1 fruit fly cellular context compared by ENCODE assay signal in genomic region chr2L:1655858-1656257, dm6.
A peak's percentile ranks its signal among the peaks of the same experiment; 100 is the strongest.
TF ChIP-seq lines count a peak whose summit lies in the region.

No protein-coding gene starts in this region.

TF ChIP-seq in whole organism, embryonic, 481 proteins besides CTCF, POLR2A, EP300 and RAD21 (continued from another document):
- TF ChIP-seq Neu2 (GFP tag; optimal IDR thresholded peaks at IDR 0.05; lab: Kevin White, UChicago; ENCODE audit: borderline replicate concordance), result no peak
- TF ChIP-seq Hr78 (GFP tag; optimal IDR thresholded peaks at IDR 0.05; lab: Kevin White, UChicago), result no peak
- no peak for TF ChIP-seq croc (GFP tag; conservative IDR thresholded peaks at IDR 0.05; lab: Robert Waterston, UW)
- TF ChIP-seq sens (GFP tag; lab: Kevin White, UChicago), result peak; percentile 58
- peak; percentile 50; the same call in 1 of the 2 replicates for TF ChIP-seq CG32772 (GFP tag; IDR thresholded peaks at IDR 0.05; lab: Robert Waterston, UW)
- no peak for TF ChIP-seq unc-4 (GFP tag; IDR thresholded peaks at IDR 0.05; lab: Robert Waterston, UW; ENCODE audit: partially characterized antibody)
- peak; percentile 17 for TF ChIP-seq Meics (GFP tag; optimal IDR thresholded peaks at IDR 0.05; lab: Kevin White, UChicago)
- no peak for TF ChIP-seq bbx (GFP tag; IDR thresholded peaks at IDR 0.05; lab: Robert Waterston, UW; ENCODE audit: partially characterized antibody)
- peak; percentile 66; the same call in 1 of the 2 replicates for TF ChIP-seq Atf6 (GFP tag; IDR thresholded peaks at IDR 0.05; lab: Robert Waterston, UW)
- TF ChIP-seq nmo (GFP tag; optimal IDR thresholded peaks at IDR 0.05; lab: Kevin White, UChicago), result peak; percentile 39
- TF ChIP-seq sisA (GFP tag; IDR thresholded peaks at IDR 0.05; lab: Robert Waterston, UW), result 0 out of 2 replicates have a peak, but pooled peaks have one; percentile 23
- TF ChIP-seq CG16779 (GFP tag; IDR thresholded peaks at IDR 0.05; lab: Robert Waterston, UW), result no peak
- TF ChIP-seq CG2889 (GFP tag; IDR thresholded peaks at IDR 0.05; lab: Robert Waterston, UW), result no peak
- no peak for TF ChIP-seq Dip3 (GFP tag; optimal IDR thresholded peaks at IDR 0.05; lab: Kevin White, UChicago)
- no peak for TF ChIP-seq tx (GFP tag; optimal IDR thresholded peaks at IDR 0.05; lab: Kevin White, UChicago)
- no peak for TF ChIP-seq cato (GFP tag; optimal IDR thresholded peaks at IDR 0.05; lab: Kevin White, UChicago; ENCODE audit: borderline replicate concordance)
- TF ChIP-seq CG18764 (GFP tag; optimal IDR thresholded peaks at IDR 0.05; lab: Kevin White, UChicago), result no peak
- TF ChIP-seq CG7556 (GFP tag; optimal IDR thresholded peaks at IDR 0.05; lab: Kevin White, UChicago), result no peak
- peak; percentile 62 for TF ChIP-seq CG11247 (GFP tag; IDR thresholded peaks at IDR 0.05; lab: Robert Waterston, UW)
- TF ChIP-seq Ravus (GFP tag; IDR thresholded peaks at IDR 0.05; lab: Robert Waterston, UW), result no peak
- peak; percentile 53 for TF ChIP-seq Ets65A (GFP tag; lab: Kevin White, UChicago)
- TF ChIP-seq tap (tag; optimal IDR thresholded peaks at IDR 0.05; lab: Kevin White, UChicago), result no peak
- no peak for TF ChIP-seq gfzf (GFP tag; optimal IDR thresholded peaks at IDR 0.05; lab: Kevin White, UChicago)
- TF ChIP-seq CG4360 (GFP tag; IDR thresholded peaks at IDR 0.05; lab: Robert Waterston, UW), result no peak
- no peak for TF ChIP-seq Hmx (GFP tag; optimal IDR thresholded peaks at IDR 0.05; lab: Kevin White, UChicago)
- TF ChIP-seq CG11695 (GFP tag; IDR thresholded peaks at IDR 0.05; lab: Robert Waterston, UW), result peak; percentile 62; the same call in 2 of the 3 replicates
- TF ChIP-seq CG12299 (tag; optimal IDR thresholded peaks at IDR 0.05; lab: Kevin White, UChicago), result peak; percentile 3
- no peak for TF ChIP-seq insv (GFP tag; optimal IDR thresholded peaks at IDR 0.05; lab: Kevin White, UChicago)
- no peak for TF ChIP-seq CG6813 (GFP tag; optimal IDR thresholded peaks at IDR 0.05; lab: Kevin White, UChicago)
- 0 out of 2 replicates have a peak, but pooled peaks have one; percentile 2 for TF ChIP-seq klu (GFP tag; IDR thresholded peaks at IDR 0.05; lab: Robert Waterston, UW)
- TF ChIP-seq CG17359 (tag; optimal IDR thresholded peaks at IDR 0.05; lab: Kevin White, UChicago), result peak; percentile 42
- no peak for TF ChIP-seq cas (GFP tag; IDR thresholded peaks at IDR 0.05; lab: Robert Waterston, UW)
- TF ChIP-seq Nf-YB (GFP tag; optimal IDR thresholded peaks at IDR 0.05; lab: Kevin White, UChicago), result no peak
- TF ChIP-seq gsb-n (tag; optimal IDR thresholded peaks at IDR 0.05; lab: Kevin White, UChicago), result no peak
- TF ChIP-seq CG17328 (GFP tag; IDR thresholded peaks at IDR 0.05; lab: Robert Waterston, UW), result peak; percentile 50; the same call in 1 of the 2 replicates
- peak; percentile 22 for TF ChIP-seq tio (GFP tag; optimal IDR thresholded peaks at IDR 0.05; lab: Kevin White, UChicago)
- TF ChIP-seq CG10274 (GFP tag; optimal IDR thresholded peaks at IDR 0.05; lab: Kevin White, UChicago), result peak; percentile 21
- peak; percentile 40 for TF ChIP-seq PHDP (tag; optimal IDR thresholded peaks at IDR 0.05; lab: Kevin White, UChicago)
- TF ChIP-seq CG12104 (GFP tag; optimal IDR thresholded peaks at IDR 0.05; lab: Kevin White, UChicago), result peak; percentile 6
- TF ChIP-seq CG12769 (tag; optimal IDR thresholded peaks at IDR 0.05; lab: Kevin White, UChicago), result no peak
- TF ChIP-seq CG42726 (GFP tag; IDR thresholded peaks at IDR 0.05; lab: Robert Waterston, UW; ENCODE audit: partially characterized antibody), result no peak
- TF ChIP-seq CG13287 (GFP tag; IDR thresholded peaks at IDR 0.05; lab: Robert Waterston, UW; ENCODE audit: partially characterized antibody), result no peak
- TF ChIP-seq H2.0 (GFP tag; IDR thresholded peaks at IDR 0.05; lab: Robert Waterston, UW), result peak; percentile 24; the same call in 1 of the 2 replicates
- no peak for TF ChIP-seq CG2129 (GFP tag; IDR thresholded peaks at IDR 0.05; lab: Robert Waterston, UW; ENCODE audit: partially characterized antibody)
- 0 out of 3 replicates have a peak, but pooled peaks have one; percentile 21 for TF ChIP-seq CG34422 (GFP tag; IDR thresholded peaks at IDR 0.05; lab: Robert Waterston, UW)
- no peak for TF ChIP-seq fd64A (GFP tag; optimal IDR thresholded peaks at IDR 0.05; lab: Kevin White, UChicago)
- TF ChIP-seq CG9727 (GFP tag; optimal IDR thresholded peaks at IDR 0.05; lab: Kevin White, UChicago), result peak; percentile 34
- no peak for TF ChIP-seq CkIIα-i1 (GFP tag; IDR thresholded peaks at IDR 0.05; lab: Robert Waterston, UW)
- TF ChIP-seq tll (GFP tag; optimal IDR thresholded peaks at IDR 0.05; lab: Kevin White, UChicago), result no peak
- TF ChIP-seq Eip74EF (GFP tag; optimal IDR thresholded peaks at IDR 0.05; lab: Kevin White, UChicago), result no peak
- peak; percentile 22 for TF ChIP-seq CG3281 (GFP tag; optimal IDR thresholded peaks at IDR 0.05; lab: Kevin White, UChicago)
- TF ChIP-seq Camta (GFP tag; optimal IDR thresholded peaks at IDR 0.05; lab: Kevin White, UChicago), result no peak
- TF ChIP-seq Hr3 (GFP tag; optimal IDR thresholded peaks at IDR 0.05; lab: Kevin White, UChicago), result no peak
- no peak for TF ChIP-seq C15 (GFP tag; IDR thresholded peaks at IDR 0.05; lab: Robert Waterston, UW)
- peak; percentile 41; the same call in 1 of the 2 replicates for TF ChIP-seq esg (GFP tag; conservative IDR thresholded peaks at IDR 0.05; lab: Robert Waterston, UW)
- peak; percentile 17; the same call in 1 of the 3 replicates for TF ChIP-seq B-H1 (GFP tag; IDR thresholded peaks at IDR 0.05; lab: Robert Waterston, UW)
- TF ChIP-seq Rfx (GFP tag; IDR thresholded peaks at IDR 0.05; lab: Robert Waterston, UW), result peak; percentile 60
- TF ChIP-seq CG4404 (GFP tag; IDR thresholded peaks at IDR 0.05; lab: Robert Waterston, UW), result no peak
- peak; percentile 68 for TF ChIP-seq CG32532 (GFP tag; IDR thresholded peaks at IDR 0.05; lab: Robert Waterston, UW)
- TF ChIP-seq hkb (optimal IDR thresholded peaks at IDR 0.05; lab: Kevin White, UChicago), result no peak
- peak; percentile 62 for TF ChIP-seq hkb (GFP tag; IDR thresholded peaks at IDR 0.05; lab: Robert Waterston, UW)
- no peak for TF ChIP-seq hth (optimal IDR thresholded peaks at IDR 0.05; lab: Kevin White, UChicago)
- TF ChIP-seq cwo (GFP tag; optimal IDR thresholded peaks at IDR 0.05; lab: Kevin White, UChicago), result peak; percentile 5
- peak; percentile 54; the same call in 1 of the 3 replicates for TF ChIP-seq Dbx (GFP tag; IDR thresholded peaks at IDR 0.05; lab: Robert Waterston, UW)
- no peak for TF ChIP-seq pan (optimal IDR thresholded peaks at IDR 0.05; lab: Kevin White, UChicago)
- peak in 1 of 2 experiments; percentile 57 for TF ChIP-seq pan (GFP tag; optimal IDR thresholded peaks at IDR 0.05 in 1 of 2, IDR thresholded peaks at IDR 0.05 in 1 of 2)
- peak; percentile 68 for TF ChIP-seq Ada2b (GFP tag; IDR thresholded peaks at IDR 0.05; lab: Robert Waterston, UW)
- TF ChIP-seq tin (GFP tag; optimal IDR thresholded peaks at IDR 0.05; lab: Kevin White, UChicago), result no peak
- TF ChIP-seq CG14441 (GFP tag; IDR thresholded peaks at IDR 0.05; lab: Robert Waterston, UW), result peak; percentile 61
- TF ChIP-seq ftz-f1 (GFP tag; optimal IDR thresholded peaks at IDR 0.05; lab: Kevin White, UChicago), result no peak
- TF ChIP-seq CG15601 (tag; optimal IDR thresholded peaks at IDR 0.05; lab: Kevin White, UChicago), result no peak
- peak; percentile 45; the same call in 1 of the 2 replicates for TF ChIP-seq Rx (GFP tag; IDR thresholded peaks at IDR 0.05; lab: Robert Waterston, UW)
- TF ChIP-seq NK7.1 (GFP tag; optimal IDR thresholded peaks at IDR 0.05; lab: Kevin White, UChicago), result no peak
- TF ChIP-seq CG3995 (GFP tag; optimal IDR thresholded peaks at IDR 0.05; lab: Kevin White, UChicago), result no peak
- TF ChIP-seq Scr (GFP tag; IDR thresholded peaks at IDR 0.05; lab: Robert Waterston, UW; ENCODE audit: partially characterized antibody), result no peak
- peak; percentile 4 for TF ChIP-seq CG4424 (GFP tag; optimal IDR thresholded peaks at IDR 0.05; lab: Kevin White, UChicago)
- no peak for TF ChIP-seq Antp (GFP tag; optimal IDR thresholded peaks at IDR 0.05; lab: Kevin White, UChicago)
- peak; percentile 50; the same call in 1 of the 2 replicates for TF ChIP-seq chm (GFP tag; IDR thresholded peaks at IDR 0.05; lab: Robert Waterston, UW)
- peak; percentile 19 for TF ChIP-seq CG9817 (tag; optimal IDR thresholded peaks at IDR 0.05; lab: Kevin White, UChicago)
- TF ChIP-seq CG6689 (GFP tag; IDR thresholded peaks at IDR 0.05; lab: Robert Waterston, UW), result peak; percentile 33; the same call in 1 of the 2 replicates
- peak; percentile 2 to 16 for TF ChIP-seq dpn (GFP tag; optimal IDR thresholded peaks at IDR 0.05; lab: Kevin White, UChicago)
- no peak for TF ChIP-seq CG15479 (GFP tag; optimal IDR thresholded peaks at IDR 0.05; lab: Kevin White, UChicago)
- TF ChIP-seq dysf (GFP tag; IDR thresholded peaks at IDR 0.05; lab: Robert Waterston, UW), result peak; percentile 64; the same call in 2 of the 3 replicates
- peak; percentile 39 for TF ChIP-seq CG9932 (GFP tag; IDR thresholded peaks at IDR 0.05; lab: Robert Waterston, UW)
- 0 out of 2 replicates have a peak, but pooled peaks have one; percentile 21 for TF ChIP-seq seq (GFP tag; IDR thresholded peaks at IDR 0.05; lab: Robert Waterston, UW)
- TF ChIP-seq kni (GFP tag; optimal IDR thresholded peaks at IDR 0.05; lab: Kevin White, UChicago), result no peak
- no peak for TF ChIP-seq CG4730 (GFP tag; IDR thresholded peaks at IDR 0.05; lab: Robert Waterston, UW)
- TF ChIP-seq MBD-R2 (GFP tag; IDR thresholded peaks at IDR 0.05; lab: Robert Waterston, UW), result peak; percentile 29; the same call in 1 of the 2 replicates
- no peak for TF ChIP-seq ewg (GFP tag; optimal IDR thresholded peaks at IDR 0.05; lab: Kevin White, UChicago)
- TF ChIP-seq CG31441 (GFP tag; IDR thresholded peaks at IDR 0.05; lab: Robert Waterston, UW), result peak; percentile 22; the same call in 1 of the 2 replicates
- TF ChIP-seq nau (GFP tag; optimal IDR thresholded peaks at IDR 0.05; lab: Kevin White, UChicago), result peak; percentile 22
- TF ChIP-seq E2f2 (GFP tag; IDR thresholded peaks at IDR 0.05; lab: Robert Waterston, UW), result 0 out of 2 replicates have a peak, but pooled peaks have one; percentile 34
- TF ChIP-seq CG5180 (GFP tag; optimal IDR thresholded peaks at IDR 0.05; lab: Kevin White, UChicago), result peak; percentile 2
- peak; percentile 34 for TF ChIP-seq Chrac-16 (GFP tag; optimal IDR thresholded peaks at IDR 0.05; lab: Kevin White, UChicago)
- TF ChIP-seq CG13775 (GFP tag; optimal IDR thresholded peaks at IDR 0.05; lab: Kevin White, UChicago), result peak; percentile 38
- no peak for TF ChIP-seq chn (GFP tag; optimal IDR thresholded peaks at IDR 0.05; lab: Kevin White, UChicago)
- TF ChIP-seq CG12155 (GFP tag; optimal IDR thresholded peaks at IDR 0.05; lab: Kevin White, UChicago), result peak; percentile 38
- 0 out of 2 replicates have a peak, but pooled peaks have one; percentile 31 for TF ChIP-seq GATAe (GFP tag; conservative IDR thresholded peaks at IDR 0.05; lab: Robert Waterston, UW)
- no peak for TF ChIP-seq CG6791 (GFP tag; IDR thresholded peaks at IDR 0.05; lab: Robert Waterston, UW; ENCODE audit: partially characterized antibody)
- peak; percentile 20 for TF ChIP-seq phol (tag; optimal IDR thresholded peaks at IDR 0.05; lab: Kevin White, UChicago)
- TF ChIP-seq CG14860 (GFP tag; IDR thresholded peaks at IDR 0.05; lab: Robert Waterston, UW; ENCODE audit: partially characterized antibody), result no peak
- TF ChIP-seq slp2 (GFP tag; optimal IDR thresholded peaks at IDR 0.05; lab: Kevin White, UChicago), result no peak
- no peak for TF ChIP-seq gro (GFP tag; optimal IDR thresholded peaks at IDR 0.05; lab: Kevin White, UChicago)
- TF ChIP-seq CG33557 (GFP tag; optimal IDR thresholded peaks at IDR 0.05; lab: Kevin White, UChicago), result no peak
- no peak for TF ChIP-seq CG8281 (tag; optimal IDR thresholded peaks at IDR 0.05; lab: Kevin White, UChicago)
- TF ChIP-seq ato (GFP tag; IDR thresholded peaks at IDR 0.05; lab: Robert Waterston, UW; ENCODE audit: partially characterized antibody), result no peak
- no peak for TF ChIP-seq dan (GFP tag; IDR thresholded peaks at IDR 0.05; lab: Robert Waterston, UW)
- no peak; the same call in 1 of the 2 replicates for TF ChIP-seq ttk (GFP tag; IDR thresholded peaks at IDR 0.05; lab: Robert Waterston, UW)
- TF ChIP-seq CG31388 (GFP tag; optimal IDR thresholded peaks at IDR 0.05; lab: Kevin White, UChicago), result no peak
- no peak for TF ChIP-seq CG4282 (GFP tag; optimal IDR thresholded peaks at IDR 0.05; lab: Kevin White, UChicago)
- TF ChIP-seq ase (GFP tag; IDR thresholded peaks at IDR 0.05; lab: Robert Waterston, UW), result peak; percentile 46; the same call in 1 of the 3 replicates
- no peak for TF ChIP-seq h (optimal IDR thresholded peaks at IDR 0.05; lab: Kevin White, UChicago)
- TF ChIP-seq HHEX (GFP tag; optimal IDR thresholded peaks at IDR 0.05; lab: Kevin White, UChicago), result no peak
- no peak for TF ChIP-seq CG10147 (GFP tag; optimal IDR thresholded peaks at IDR 0.05; lab: Kevin White, UChicago)
